Worm (Caenorhabditis elegans) whole organism, early embryonic: ENCODE data around the gene tmem-135.

ENCODE experiments used
- B0310.2 ChIP-seq: sonication (generic microtip); optimal IDR thresholded peaks from 2 replicates; lab custom pipeline; 2016; ENCODE audit warnings: mild to moderate bottlenecking, missing genetic modification characterization, missing compliant biosample characterization
- F13C5.2 ChIP-seq: sonication (generic microtip); optimal IDR thresholded peaks from 2 replicates; lab custom pipeline; 2017; ENCODE audit warnings: mild to moderate bottlenecking, missing genetic modification characterization, inconsistent platforms, missing compliant biosample characterization
- aly-1 ChIP-seq: sonication (generic microtip); optimal IDR thresholded peaks from 2 replicates; lab custom pipeline; 2016; ENCODE audit warnings: missing genetic modification characterization, missing compliant biosample characterization
- ama-1 ChIP-seq: fragments of 150-350 bp; optimal IDR thresholded peaks from 2 replicates; lab custom pipeline; 2014
- ceh-36 ChIP-seq: sonication (generic microtip); optimal IDR thresholded peaks from 2 replicates; lab custom pipeline; 2016; ENCODE audit warnings: missing genetic modification characterization, inconsistent platforms, missing compliant biosample characterization
- ets-7 ChIP-seq: sonication (generic microtip); optimal IDR thresholded peaks from 2 replicates; lab custom pipeline; 2016; ENCODE audit warnings: missing genotype, missing genetic modification characterization, missing compliant biosample characterization
- flt-1 ChIP-seq: fragments of 200-800 bp; sonication (Bioruptor generic); IDR thresholded peaks from 2 replicates; pipeline ENCODE4 v1.3.6; 2022; ENCODE audit warnings: missing genetic modification characterization, missing compliant biosample characterization
- hmbx-1 ChIP-seq: sonication (generic microtip); optimal IDR thresholded peaks from 2 replicates; lab custom pipeline; 2016; ENCODE audit warnings: mild to moderate bottlenecking, missing genetic modification characterization, missing compliant biosample characterization
- hnd-1 ChIP-seq: sonication (generic microtip); optimal IDR thresholded peaks from 2 replicates; lab custom pipeline; 2016; ENCODE audit warnings: missing genetic modification characterization, missing compliant biosample characterization
- scrt-1 ChIP-seq: fragments of 200-800 bp; sonication (Bioruptor generic); IDR thresholded peaks from 2 replicates; pipeline ENCODE4 v1.3.6; 2022; ENCODE audit warnings: missing genetic modification characterization, missing compliant biosample characterization
- sea-1 ChIP-seq: fragments of 200-800 bp; sonication (Bioruptor generic); conservative IDR thresholded peaks from 2 replicates; pipeline ENCODE4 v1.3.6; 2022; ENCODE audit warnings: missing genetic modification characterization, missing compliant biosample characterization
- tbx-11 ChIP-seq: fragments of 200-800 bp; sonication (Bioruptor generic); IDR thresholded peaks from 2 replicates; pipeline ENCODE4 v1.3.6; 2022; ENCODE audit warnings: missing genetic modification characterization, missing compliant biosample characterization
- tbx-37 ChIP-seq: fragments of 200-800 bp; sonication (Bioruptor generic); conservative IDR thresholded peaks from 2 replicates; pipeline ENCODE4 v1.3.6; 2022; ENCODE audit warnings: missing genetic modification reagents, missing genetic modification characterization, missing compliant biosample characterization

DNA sequence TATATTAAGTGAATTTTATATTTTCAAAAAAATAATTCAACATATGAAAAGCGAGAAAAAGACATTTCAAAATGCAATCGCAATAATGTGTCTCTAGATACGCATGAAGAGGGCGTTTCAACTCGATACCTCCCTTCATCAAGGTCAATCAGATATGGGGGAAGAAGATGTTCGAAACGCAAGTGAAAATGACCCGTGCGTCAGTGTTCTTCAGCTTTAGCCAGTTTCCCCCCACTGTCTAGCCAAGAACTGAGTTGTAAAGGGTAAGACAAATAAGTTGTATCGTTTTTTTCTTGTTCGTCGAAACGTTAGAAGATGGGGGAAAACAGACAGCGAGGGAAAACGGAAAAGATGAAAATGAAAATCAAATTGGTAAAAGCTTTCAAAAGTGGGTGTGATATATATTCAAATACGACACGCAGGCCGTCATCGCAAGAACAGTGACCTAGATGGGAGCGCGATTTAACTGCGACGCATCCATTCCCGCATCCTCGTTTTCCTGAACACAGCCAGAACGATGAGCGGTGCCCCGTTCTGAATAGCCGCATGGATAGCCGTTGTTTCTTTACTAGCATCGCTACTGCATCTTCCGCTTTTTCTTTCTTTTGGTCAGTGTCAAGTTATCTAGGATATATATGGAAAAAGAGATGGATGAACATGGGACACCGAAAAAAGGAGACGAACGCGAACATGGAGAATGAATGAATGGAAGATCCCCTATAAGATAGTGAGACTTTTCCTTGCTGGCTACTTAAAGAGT, 21.3 kb downstream of the tmem-135 start:
- TF ChIP-seq tbx-37 (no peak), ama-1 (lab: Kevin White, UChicago) (no peak), ceh-36 (no peak), hmbx-1 (no peak), tbx-11 (GFP tag; lab: Robert Waterston, UW) (no peak), hnd-1 (tag; lab: Kevin White, UChicago) (no peak), sea-1 (GFP tag; lab: Robert Waterston, UW) (no peak), scrt-1 (GFP tag; lab: Robert Waterston, UW) (no peak), ets-7 (no peak), B0310.2 (no peak), flt-1 (GFP tag; lab: Robert Waterston, UW) (no peak), aly-1 (tag; lab: Kevin White, UChicago) (no peak), F13C5.2 (tag; lab: Kevin White, UChicago) (no peak)
